Worm (Caenorhabditis elegans) whole organism, L4 larva: ENCODE data around the gene ttbk-8.2.

Experiments used
- Y105C5A.15 ChIP-seq: fragments of 200-800 bp; sonication (Bioruptor generic); IDR thresholded peaks from 2 replicates; pipeline ENCODE4 v1.3.6; 2022; ENCODE audit warnings: missing genetic modification characterization, missing compliant biosample characterization
- aly-2 ChIP-seq: sonication (generic microtip); optimal IDR thresholded peaks from 2 replicates; lab custom pipeline; 2018; ENCODE audit warnings: missing biosample characterization, missing genetic modification characterization
- ama-1 ChIP-seq: fragments of 150-350 bp; optimal IDR thresholded peaks from 2 replicates; lab custom pipeline; 2014; ENCODE audit warnings: inconsistent platforms, mixed read lengths
- lin-29 ChIP-seq: fragments of 200-800 bp; sonication (Bioruptor generic); IDR thresholded peaks from 2 replicates; pipeline ENCODE4 v1.3.6; 2022; ENCODE audit warnings: missing genetic modification reagents, missing genetic modification characterization, missing compliant biosample characterization
- mep-1 ChIP-seq: fragments of 150-350 bp; sonication (generic microtip); optimal IDR thresholded peaks from 3 replicates; lab custom pipeline; 2014; ENCODE audit warnings: missing biosample characterization, missing genetic modification characterization
- nhr-11 ChIP-seq: fragments of 150-350 bp; optimal IDR thresholded peaks from 2 replicates; lab custom pipeline; 2014; ENCODE audit warnings: missing biosample characterization, missing genetic modification characterization
- nhr-237 ChIP-seq: sonication (generic microtip); optimal IDR thresholded peaks from 2 replicates; lab custom pipeline; 2017; ENCODE audit warnings: missing biosample characterization, missing genetic modification characterization
- nhr-76 ChIP-seq: fragments of 150-350 bp; optimal IDR thresholded peaks from 2 replicates; lab custom pipeline; 2014; ENCODE audit warnings: missing biosample characterization, missing genetic modification characterization
- sdz-12 ChIP-seq: fragments of 200-800 bp; sonication (Bioruptor generic); optimal IDR thresholded peaks from 2 replicates; lab custom pipeline; 2018; ENCODE audit warnings: mild to moderate bottlenecking, missing genetic modification characterization, missing compliant biosample characterization
- skn-1 ChIP-seq: fragments of 150-350 bp; optimal IDR thresholded peaks from 2 replicates; lab custom pipeline; 2014; ENCODE audit warnings: missing biosample characterization, missing genetic modification characterization
- unc-130 ChIP-seq: sonication (generic microtip); optimal IDR thresholded peaks from 2 replicates; lab custom pipeline; 2016; ENCODE audit warnings: missing genetic modification reagents, missing genetic modification characterization, missing compliant biosample characterization
- unc-62 ChIP-seq, 3 experiments: fragments of 150-350 bp in 1 of 3; sonication (generic microtip); optimal IDR thresholded peaks in 2 of 3; peaks in 1 of 3; 1 replicate in 1 of 3; 2 replicates in 2 of 3; lab custom pipeline; 2014 to 2017; ENCODE audit warnings: missing biosample characterization in 3 of 3, missing genetic modification characterization in 3 of 3, missing genetic modification reagents in 3 of 3, missing genotype in 1 of 3

- TF ChIP-seq sdz-12 (GFP tag; lab: Kevin White, UChicago) = no peak
- no peak for TF ChIP-seq mep-1 (tag; lab: Kevin White, UChicago)
- TF ChIP-seq nhr-237 (tag; lab: Kevin White, UChicago) = no peak
- TF ChIP-seq Y105C5A.15 = no peak
- TF ChIP-seq ama-1 = no peak
- no peak for TF ChIP-seq nhr-11
- no peak for TF ChIP-seq nhr-76
- no peak for TF ChIP-seq lin-29 (GFP tag; lab: Robert Waterston, UW)
- no peak for TF ChIP-seq skn-1 (tag; lab: Kevin White, UChicago)
- TF ChIP-seq unc-62 (GFP tag; optimal IDR thresholded peaks at IDR 0.05 in 1 of 2; lab: Kevin White, UChicago) = peak in 1 of 2 experiments; percentile 72
- TF ChIP-seq unc-62 (tag; optimal IDR thresholded peaks at IDR 0.05; lab: Kevin White, UChicago) = no peak
- no peak for TF ChIP-seq unc-130 (GFP tag; lab: Kevin White, UChicago)
- TF ChIP-seq aly-2 (tag; lab: Kevin White, UChicago) = no peak
These were observed 30.3 kb downstream of the ttbk-8.2 start for ce11 chrIV:5662073-5662472.
